Fruit fly (Drosophila melanogaster) whole organism, adult: ENCODE data around the gene CG9727.

Experiments
- CG33017 ChIP-seq: fragments of 200-800 bp; sonication (Bioruptor generic); optimal IDR thresholded peaks from 2 replicates; lab custom pipeline; 2018; ENCODE audit warnings: missing biosample characterization, mild to moderate bottlenecking, missing genetic modification characterization, moderate library complexity
- cnc ChIP-seq, 2 experiments: fragments of >200 bp; optimal IDR thresholded peaks; 2 replicates each; lab custom pipeline; 2017
- kay ChIP-seq: fragments of 200-800 bp; sonication (Bioruptor generic); peaks from one replicate; lab custom pipeline; 2016; ENCODE audit warnings: missing biosample characterization, missing genetic modification characterization, borderline replicate concordance
- pad ChIP-seq: fragments of 200-800 bp; sonication (Bioruptor generic); optimal IDR thresholded peaks from 3 replicates; lab custom pipeline; 2017; ENCODE audit warnings: missing biosample characterization, missing genetic modification characterization, mild to moderate bottlenecking, moderate library complexity, missing genetic modification reagents

DNA sequence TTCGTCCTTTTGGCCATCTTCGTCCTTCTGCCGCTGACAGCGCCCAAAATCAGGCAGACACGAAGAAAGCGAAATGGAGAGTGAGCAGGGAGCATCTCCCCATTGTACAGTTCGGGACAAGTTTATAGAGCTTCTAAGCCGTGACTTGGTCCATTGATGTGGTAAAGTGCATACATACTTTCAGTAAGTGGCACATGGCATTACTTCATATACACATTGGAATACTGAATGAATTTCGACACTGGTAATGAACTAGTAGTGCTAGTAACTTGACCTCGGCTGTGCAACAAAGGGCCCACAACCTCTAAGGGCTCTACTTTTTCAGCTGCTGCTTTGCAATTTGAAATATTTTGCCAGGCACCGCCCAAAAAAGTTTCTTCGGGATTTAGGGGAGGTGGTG, 40.2 kb downstream of the CG9727 start:
- TF ChIP-seq pad (GFP tag; lab: Kevin White, UChicago), result no peak
- TF ChIP-seq cnc (optimal IDR thresholded peaks at IDR 0.05; lab: Kevin White, UChicago), result no peak
- no peak for TF ChIP-seq CG33017 (tag; lab: Kevin White, UChicago)
- TF ChIP-seq kay (GFP tag; lab: Kevin White, UChicago), result no peak
